Worm (Caenorhabditis elegans): ENCODE measurements around the gene ZK1236.1.
A peak's percentile ranks its signal among the peaks of the same experiment; 100 is the strongest.

- no peak for TF ChIP-seq egrh-3 (GFP tag; IDR thresholded peaks at IDR 0.05)
- no peak for TF ChIP-seq bed-2 (GFP tag; IDR thresholded peaks at IDR 0.05)
- TF ChIP-seq zim-3 (tag; optimal IDR thresholded peaks at IDR 0.05) = no peak
- TF ChIP-seq nhr-80 (tag; optimal IDR thresholded peaks at IDR 0.05) = no peak
- peak; percentile 87 for TF ChIP-seq hsf-1 (GFP tag; IDR thresholded peaks at IDR 0.05)
- no peak for TF ChIP-seq F52B5.7 (tag; optimal IDR thresholded peaks at IDR 0.05)
- peak; percentile 46 for TF ChIP-seq snpc-4 (GFP tag; optimal IDR thresholded peaks at IDR 0.05)
- TF ChIP-seq snpc-4 (tag; optimal IDR thresholded peaks at IDR 0.05) = peak in 2 of 4 experiments; percentile 21 to 64
- TF ChIP-seq unc-130 (GFP tag; optimal IDR thresholded peaks at IDR 0.05) = peak; percentile 31
- TF ChIP-seq rpc-1 (optimal IDR thresholded peaks at IDR 0.05) = peak; percentile 8
- no peak for TF ChIP-seq rpc-1 (tag; optimal IDR thresholded peaks at IDR 0.05)
Observed at ce11 chrIII:8449160-8449807, 20.2 kb downstream of the ZK1236.1 start, which contains the start of gene mrpl-32.

Measured in whole organism, young adult.